Fruit fly (Drosophila melanogaster) whole organism, adult: Measurements from ENCODE around the gene CG6763.

Source experiments
- CG33017 ChIP-seq: fragments of 200-800 bp; sonication (Bioruptor generic); optimal IDR thresholded peaks from 2 replicates; lab custom pipeline; 2018; ENCODE audit warnings: missing biosample characterization, mild to moderate bottlenecking, missing genetic modification characterization, moderate library complexity
- Crg-1 ChIP-seq: fragments of 200-800 bp; sonication (Bioruptor generic); optimal IDR thresholded peaks from 2 replicates; lab custom pipeline; 2016; ENCODE audit warnings: missing biosample characterization, missing genetic modification characterization
- Mnt ChIP-seq: fragments of 200-800 bp; sonication (Bioruptor generic); optimal IDR thresholded peaks from 2 replicates; lab custom pipeline; 2016; ENCODE audit warnings: missing biosample characterization, mild to moderate bottlenecking, missing genetic modification characterization
- kay ChIP-seq: fragments of 200-800 bp; sonication (Bioruptor generic); peaks from one replicate; lab custom pipeline; 2016; ENCODE audit warnings: missing biosample characterization, missing genetic modification characterization, borderline replicate concordance
- ovo ChIP-seq: fragments of 200-800 bp; sonication (Bioruptor generic); optimal IDR thresholded peaks from 2 replicates; lab custom pipeline; 2016; ENCODE audit warnings: missing biosample characterization, missing genetic modification characterization
- tj ChIP-seq: fragments of 200-800 bp; sonication (Bioruptor generic); optimal IDR thresholded peaks from 3 replicates; lab custom pipeline; 2017; ENCODE audit warnings: missing biosample characterization, mild to moderate bottlenecking, missing genetic modification characterization, moderate library complexity
- toe ChIP-seq: fragments of 200-800 bp; sonication (Bioruptor generic); optimal IDR thresholded peaks from 2 replicates; lab custom pipeline; 2016; ENCODE audit warnings: missing biosample characterization, missing genetic modification characterization

DNA sequence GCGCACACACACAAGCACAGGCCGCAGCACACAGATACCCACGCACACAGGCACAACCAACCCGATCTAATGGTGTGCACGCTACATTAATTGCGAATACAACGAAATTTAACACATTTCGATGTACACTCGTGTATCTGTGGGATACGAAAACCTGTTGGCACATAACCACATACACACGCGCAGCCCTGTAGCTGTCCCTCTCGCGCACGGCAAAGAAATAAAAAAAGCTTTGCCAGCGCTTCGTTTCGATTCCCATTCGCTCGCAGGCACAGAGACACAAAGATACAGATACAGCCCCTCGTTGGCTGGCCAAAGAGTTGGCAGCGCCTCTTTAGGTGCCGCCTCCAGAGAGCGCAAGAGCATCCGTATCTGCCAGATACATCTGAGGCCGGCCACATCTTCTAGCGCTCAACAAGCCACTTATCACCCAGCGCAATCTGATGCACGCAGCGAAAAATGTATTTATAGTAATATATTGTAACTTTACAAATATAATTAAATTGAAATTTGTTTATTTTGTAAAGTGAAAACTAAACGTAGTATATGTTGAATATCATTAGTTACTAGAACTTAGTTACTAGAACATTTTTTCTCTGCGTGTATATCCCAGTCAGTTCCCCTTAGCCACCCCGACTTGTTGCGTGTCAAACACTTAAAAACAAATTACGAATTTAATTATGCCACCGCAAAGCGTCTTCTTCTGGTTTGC lies 9.4 kb downstream of the CG6763 start:
- TF ChIP-seq ovo (GFP tag; lab: Kevin White, UChicago) (no peak), tj (GFP tag; lab: Kevin White, UChicago) (peak; percentile 91), CG33017 (tag; lab: Kevin White, UChicago) (peak; percentile 4), Mnt (GFP tag; lab: Kevin White, UChicago) (no peak), toe (GFP tag; lab: Kevin White, UChicago) (peak; percentile 4), kay (GFP tag; lab: Kevin White, UChicago) (no peak), Crg-1 (GFP tag; lab: Kevin White, UChicago) (no peak)
